Fruit fly (Drosophila melanogaster) whole organism, prepupa: Measurements from ENCODE around the gene Liprin-beta.
A peak's percentile ranks its signal among the peaks of the same experiment; 100 is the strongest.

Experiments
- Blimp-1 ChIP-seq: fragments of 200-800 bp; sonication (Bioruptor generic); optimal IDR thresholded peaks from 3 replicates; lab custom pipeline; 2017; ENCODE audit warnings: missing biosample characterization, missing genetic modification characterization, mild to moderate bottlenecking, moderate library complexity, missing genetic modification reagents
- CG11762 ChIP-seq: fragments of 200-800 bp; sonication (Bioruptor generic); optimal IDR thresholded peaks from 3 replicates; lab custom pipeline; 2016; ENCODE audit warnings: missing biosample characterization, missing genetic modification characterization; ENCODE audit not compliant: insufficient read depth
- CG11902 ChIP-seq: fragments of 200-800 bp; sonication (Bioruptor generic); optimal IDR thresholded peaks from 3 replicates; lab custom pipeline; 2016; ENCODE audit warnings: missing biosample characterization, missing genetic modification characterization
- CG15336 ChIP-seq: fragments of 200-800 bp; sonication (Bioruptor generic); IDR thresholded peaks from 2 replicates; pipeline ENCODE4 v1.3.6; 2022; ENCODE audit warnings: missing biosample characterization, missing genetic modification characterization
- CG16779 ChIP-seq: fragments of 200-800 bp; sonication (Bioruptor generic); optimal IDR thresholded peaks from 3 replicates; lab custom pipeline; 2017; ENCODE audit warnings: missing biosample characterization, mild to moderate bottlenecking, missing genetic modification characterization
- CG3032 ChIP-seq: fragments of 200-800 bp; optimal IDR thresholded peaks from 2 replicates; lab custom pipeline; 2019; ENCODE audit warnings: missing biosample characterization, mild to moderate bottlenecking, missing genetic modification characterization, moderate library complexity
- CG32006 ChIP-seq: fragments of 200-800 bp; sonication (Bioruptor generic); optimal IDR thresholded peaks from 3 replicates; lab custom pipeline; 2017; ENCODE audit warnings: missing biosample characterization, mild to moderate bottlenecking, missing genetic modification characterization
- CG34406 ChIP-seq: fragments of 200-800 bp; sonication (Bioruptor generic); optimal IDR thresholded peaks from 3 replicates; lab custom pipeline; 2016; ENCODE audit warnings: missing biosample characterization, missing genetic modification characterization
- CG3919 ChIP-seq: fragments of 200-800 bp; sonication (Bioruptor generic); optimal IDR thresholded peaks from 3 replicates; lab custom pipeline; 2016; ENCODE audit warnings: missing biosample characterization, missing genetic modification characterization
- CG4318 ChIP-seq: fragments of 200-800 bp; sonication (Bioruptor generic); optimal IDR thresholded peaks from 3 replicates; lab custom pipeline; 2017; ENCODE audit warnings: missing biosample characterization, mild to moderate bottlenecking, missing genetic modification characterization
- CG6163 ChIP-seq: fragments of 200-800 bp; sonication (Bioruptor generic); IDR thresholded peaks from 3 replicates; pipeline ENCODE4 v1.3.6; 2022; ENCODE audit warnings: missing biosample characterization, missing genetic modification characterization
- CG6792 ChIP-seq: fragments of 200-800 bp; sonication (Bioruptor generic); optimal IDR thresholded peaks from 3 replicates; lab custom pipeline; 2016; ENCODE audit warnings: missing biosample characterization, missing genetic modification characterization
- CG6808 ChIP-seq: fragments of 200-800 bp; sonication (Bioruptor generic); optimal IDR thresholded peaks from 3 replicates; lab custom pipeline; 2017; ENCODE audit warnings: missing biosample characterization, missing genetic modification characterization, mild to moderate bottlenecking, moderate library complexity, missing genetic modification reagents
- CG6854 ChIP-seq: fragments of 200-800 bp; sonication (Bioruptor generic); optimal IDR thresholded peaks from 2 replicates; lab custom pipeline; 2017; ENCODE audit warnings: missing biosample characterization, mild to moderate bottlenecking, missing genetic modification characterization
- CG8119 ChIP-seq: fragments of 200-800 bp; sonication (Bioruptor generic); IDR thresholded peaks from 3 replicates; pipeline ENCODE4 v1.3.6; 2022; ENCODE audit warnings: missing biosample characterization, missing genetic modification characterization
- CG8319 ChIP-seq: fragments of 200-800 bp; sonication (Bioruptor generic); optimal IDR thresholded peaks from 3 replicates; lab custom pipeline; 2016; ENCODE audit warnings: missing biosample characterization, missing genetic modification characterization
- CG8632 ChIP-seq: fragments of 200-800 bp; sonication (Bioruptor generic); optimal IDR thresholded peaks from 3 replicates; lab custom pipeline; 2016; ENCODE audit warnings: missing biosample characterization, missing genetic modification characterization
- CG9139 ChIP-seq: fragments of 200-800 bp; sonication (Bioruptor generic); optimal IDR thresholded peaks from 3 replicates; lab custom pipeline; 2017; ENCODE audit warnings: missing biosample characterization, mild to moderate bottlenecking, missing genetic modification characterization
- Eip78C ChIP-seq: fragments of 200-800 bp; sonication (Bioruptor generic); peaks from one replicate; lab custom pipeline; 2016; ENCODE audit warnings: missing biosample characterization, missing genetic modification characterization
- Gug ChIP-seq: fragments of 200-800 bp; sonication (Bioruptor generic); IDR thresholded peaks from 2 replicates; pipeline ENCODE4 v1.3.6; 2022; ENCODE audit warnings: missing biosample characterization, missing genetic modification characterization
- Hr38 ChIP-seq: sonication (Bioruptor generic); optimal IDR thresholded peaks from 2 replicates; lab custom pipeline; 2016; ENCODE audit warnings: missing biosample characterization, missing genetic modification characterization
- Hr4 ChIP-seq: fragments of 200-800 bp; sonication (Bioruptor generic); optimal IDR thresholded peaks from 3 replicates; lab custom pipeline; 2016; ENCODE audit warnings: missing biosample characterization, missing genetic modification characterization
- Lpt ChIP-seq: fragments of 200-800 bp; sonication (Bioruptor generic); optimal IDR thresholded peaks from 3 replicates; lab custom pipeline; 2016; ENCODE audit warnings: missing biosample characterization, missing genetic modification characterization
- Met ChIP-seq: fragments of 200-800 bp; sonication (Bioruptor generic); optimal IDR thresholded peaks from 3 replicates; lab custom pipeline; 2016; ENCODE audit warnings: missing biosample characterization, missing genetic modification characterization
- Smox ChIP-seq: fragments of 200-800 bp; sonication (Bioruptor generic); optimal IDR thresholded peaks from 3 replicates; lab custom pipeline; 2016; ENCODE audit warnings: missing biosample characterization, missing genetic modification characterization
- Sox102F ChIP-seq: fragments of 200-800 bp; sonication (Bioruptor generic); optimal IDR thresholded peaks from 2 replicates; lab custom pipeline; 2016; ENCODE audit warnings: missing biosample characterization, mild to moderate bottlenecking, missing genetic modification characterization
- Sox14 ChIP-seq: fragments of 200-800 bp; sonication (Bioruptor generic); optimal IDR thresholded peaks from 3 replicates; lab custom pipeline; 2016; ENCODE audit warnings: missing biosample characterization, missing genetic modification characterization
- Sox15 ChIP-seq: fragments of 200-800 bp; sonication (Bioruptor generic); optimal IDR thresholded peaks from 3 replicates; lab custom pipeline; 2016; ENCODE audit warnings: missing biosample characterization, missing genetic modification characterization
- achi ChIP-seq: fragments of 200-800 bp; sonication (Bioruptor generic); optimal IDR thresholded peaks from 3 replicates; lab custom pipeline; 2016; ENCODE audit warnings: missing biosample characterization, missing genetic modification characterization
- cyc ChIP-seq: fragments of 200-800 bp; sonication (Bioruptor generic); optimal IDR thresholded peaks from 3 replicates; lab custom pipeline; 2016; ENCODE audit warnings: missing biosample characterization, missing genetic modification characterization
- eg ChIP-seq: fragments of 200-800 bp; sonication (Bioruptor generic); IDR thresholded peaks from 3 replicates; pipeline ENCODE4 v1.3.6; 2022; ENCODE audit warnings: missing biosample characterization, missing genetic modification characterization
- esn ChIP-seq: fragments of 200-800 bp; sonication (Bioruptor generic); optimal IDR thresholded peaks from 2 replicates; lab custom pipeline; 2016; ENCODE audit warnings: missing biosample characterization, mild to moderate bottlenecking, missing genetic modification characterization, moderate library complexity
- fd59A ChIP-seq: fragments of 200-800 bp; sonication (Bioruptor generic); optimal IDR thresholded peaks from 2 replicates; lab custom pipeline; 2017; ENCODE audit warnings: missing biosample characterization, mild to moderate bottlenecking, missing genetic modification characterization, missing genetic modification reagents
- fd85E ChIP-seq: fragments of 200-800 bp; sonication (Bioruptor generic); optimal IDR thresholded peaks from 3 replicates; lab custom pipeline; 2016; ENCODE audit warnings: missing biosample characterization, missing genetic modification characterization
- lz ChIP-seq: fragments of 200-800 bp; sonication (Bioruptor generic); optimal IDR thresholded peaks from 3 replicates; lab custom pipeline; 2016; ENCODE audit warnings: missing biosample characterization, missing genetic modification characterization
- net ChIP-seq: fragments of 200-800 bp; sonication (Bioruptor generic); optimal IDR thresholded peaks from 3 replicates; lab custom pipeline; 2016; ENCODE audit warnings: missing biosample characterization, missing genetic modification characterization
- pdm3 ChIP-seq: fragments of 200-800 bp; sonication (Bioruptor generic); optimal IDR thresholded peaks from 3 replicates; lab custom pipeline; 2016; ENCODE audit warnings: missing biosample characterization, missing genetic modification characterization
- ss ChIP-seq, 2 experiments: fragments of 200-800 bp; sonication (Bioruptor generic); optimal IDR thresholded peaks; 2 replicates in 1 of 2; 3 replicates in 1 of 2; lab custom pipeline; 2017 to 2018; ENCODE audit warnings: mild to moderate bottlenecking in 2 of 2, missing biosample characterization in 2 of 2, missing genetic modification characterization in 2 of 2, moderate library complexity in 1 of 2
- svp ChIP-seq: fragments of 200-800 bp; sonication (Bioruptor generic); peaks from one replicate; lab custom pipeline; 2016; ENCODE audit warnings: missing biosample characterization, missing genetic modification characterization
- topi ChIP-seq: fragments of 200-800 bp; sonication (Bioruptor generic); optimal IDR thresholded peaks from 3 replicates; lab custom pipeline; 2016; ENCODE audit warnings: missing biosample characterization, missing genetic modification characterization

Liprin-beta gene

dm6 chr3L:13513112-13513538 is at the start of gene Liprin-beta, which contains the start of gene Vps36 (continued):
- peak; percentile 70; the same call in 2 of the 3 replicates for TF ChIP-seq eg
- peak; percentile 86 for TF ChIP-seq Sox15 (GFP tag; lab: Kevin White, UChicago)
- TF ChIP-seq CG11762 (GFP tag; lab: Kevin White, UChicago): no peak
- TF ChIP-seq CG34406 (GFP tag; lab: Kevin White, UChicago): peak; percentile 75
- no peak for TF ChIP-seq achi (GFP tag; lab: Kevin White, UChicago)
- no peak for TF ChIP-seq CG6808 (GFP tag; lab: Kevin White, UChicago)
- no peak for TF ChIP-seq CG6854 (GFP tag; lab: Kevin White, UChicago)

dm6 chr3L:13474607-13475006 is 38.4 kb upstream of the Liprin-beta start, which contains the start of gene CG10089:
CG10089 (minus strand) TSS chr3L:13474787.
- TF ChIP-seq CG3919 (no peak), achi (GFP tag; lab: Kevin White, UChicago) (no peak), Eip78C (GFP tag; lab: Kevin White, UChicago) (peak; percentile 31), svp (GFP tag; lab: Kevin White, UChicago) (no peak)
- TF ChIP-seq, all 60 proteins: peak for 1

- TF ChIP-seq CG8119 (GFP tag; lab: Robert Waterston, UW): 0 out of 3 replicates have a peak, but pooled peaks have one; percentile 11
- peak; percentile 59 for TF ChIP-seq CG15336 (GFP tag; lab: Robert Waterston, UW)
- TF ChIP-seq Eip78C (GFP tag; lab: Kevin White, UChicago): peak; percentile 85
- TF ChIP-seq CG11902 (GFP tag; lab: Kevin White, UChicago): peak; percentile 0
- TF ChIP-seq eg: peak; percentile 38; the same call in 2 of the 3 replicates
- TF ChIP-seq Gug (GFP tag; lab: Robert Waterston, UW): peak; percentile 27; the same call in 1 of the 2 replicates
- TF ChIP-seq ss (GFP tag; optimal IDR thresholded peaks at IDR 0.05; lab: Kevin White, UChicago): no peak
- no peak for TF ChIP-seq cyc
Measured at dm6 chr3L:13476070-13476469, 37.0 kb upstream of the Liprin-beta start.

dm6 chr3L:13476566-13477452 is 36.2 kb upstream of the Liprin-beta start:
- TF ChIP-seq CG4318 (GFP tag; lab: Kevin White, UChicago): peak; percentile 94
- peak; percentile 89 for TF ChIP-seq Sox14 (GFP tag; lab: Kevin White, UChicago)
- peak; percentile 95 for TF ChIP-seq esn
- peak; percentile 86 for TF ChIP-seq Smox (GFP tag; lab: Kevin White, UChicago)
- peak; percentile 91 for TF ChIP-seq CG6792 (GFP tag; lab: Kevin White, UChicago)
- peak; percentile 93 for TF ChIP-seq CG34406 (GFP tag; lab: Kevin White, UChicago)
- TF ChIP-seq CG11762 (GFP tag; lab: Kevin White, UChicago): peak; percentile 92
- TF ChIP-seq Met (GFP tag; lab: Kevin White, UChicago): peak; percentile 90
- TF ChIP-seq CG8319 (GFP tag; lab: Kevin White, UChicago): peak; percentile 84
- no peak for TF ChIP-seq Hr38
- peak; percentile 92 for TF ChIP-seq CG3032 (tag; lab: Kevin White, UChicago)
- TF ChIP-seq Eip78C (GFP tag; lab: Kevin White, UChicago): peak; percentile 99
- TF ChIP-seq CG16779 (tag; lab: Kevin White, UChicago): peak; percentile 82
- peak; percentile 91 for TF ChIP-seq pdm3 (GFP tag; lab: Kevin White, UChicago)
- peak; percentile 93 for TF ChIP-seq fd59A (GFP tag; lab: Kevin White, UChicago)
- TF ChIP-seq Blimp-1 (GFP tag; lab: Kevin White, UChicago): peak; percentile 45
- TF ChIP-seq lz (GFP tag; lab: Kevin White, UChicago): peak; percentile 81
- peak; percentile 90 for TF ChIP-seq CG8632 (GFP tag; lab: Kevin White, UChicago)
- peak; percentile 95 for TF ChIP-seq net
- peak; percentile 98 for TF ChIP-seq CG32006
- TF ChIP-seq topi (GFP tag; lab: Kevin White, UChicago): peak; percentile 91
- peak; percentile 90 for TF ChIP-seq ss (GFP tag; optimal IDR thresholded peaks at IDR 0.05; lab: Kevin White, UChicago)
- TF ChIP-seq Sox102F (GFP tag; lab: Kevin White, UChicago): peak; percentile 76
- peak; percentile 93 for TF ChIP-seq svp (GFP tag; lab: Kevin White, UChicago)
- TF ChIP-seq CG11902 (GFP tag; lab: Kevin White, UChicago): peak; percentile 77
- TF ChIP-seq Hr4 (GFP tag; lab: Kevin White, UChicago): peak; percentile 94
- peak; percentile 93 for TF ChIP-seq CG3919
- peak; percentile 92 for TF ChIP-seq CG6163
- peak; percentile 96 for TF ChIP-seq CG8119 (GFP tag; lab: Robert Waterston, UW)
- TF ChIP-seq Lpt (GFP tag; lab: Kevin White, UChicago): peak; percentile 96
- peak; percentile 55 for TF ChIP-seq CG9139 (GFP tag; lab: Kevin White, UChicago)
- TF ChIP-seq Gug (GFP tag; lab: Robert Waterston, UW): peak; percentile 89
- TF ChIP-seq cyc: peak; percentile 83
- peak; percentile 97 for TF ChIP-seq CG15336 (GFP tag; lab: Robert Waterston, UW)
- peak; percentile 48 for TF ChIP-seq fd85E (GFP tag; lab: Kevin White, UChicago)
- peak; percentile 95 for TF ChIP-seq achi (GFP tag; lab: Kevin White, UChicago)
